Worm (Caenorhabditis elegans): Measurements from ENCODE around the gene pno-1.

DNA sequence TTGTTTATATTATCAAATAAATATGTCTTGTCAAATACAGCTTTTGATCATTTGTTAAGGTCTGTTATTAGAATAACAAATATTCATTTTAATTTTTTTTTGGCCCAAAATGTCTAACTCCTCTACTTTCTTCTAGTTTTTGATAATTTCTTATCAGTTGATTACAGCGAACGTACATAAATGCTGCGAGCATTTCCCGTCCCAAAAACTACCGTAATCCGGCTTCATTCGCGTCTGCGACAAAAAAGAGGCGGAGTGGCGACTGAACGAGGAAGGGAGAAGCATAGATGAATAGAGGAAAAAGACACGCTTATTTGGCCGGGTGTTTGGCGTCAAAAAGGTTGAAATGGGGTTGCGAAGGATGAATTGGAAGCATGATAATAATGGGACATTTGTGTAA lies 2.1 kb downstream of the pno-1 start:
- no peak for TF ChIP-seq cebp-1 (GFP tag; IDR thresholded peaks at IDR 0.05)
- TF ChIP-seq cebp-1 (tag; optimal IDR thresholded peaks at IDR 0.05) = peak; percentile 26
- no peak for TF ChIP-seq ztf-18 (tag; optimal IDR thresholded peaks at IDR 0.05)
- TF ChIP-seq B0336.3 (GFP tag; IDR thresholded peaks at IDR 0.05) = no peak
- no peak for TF ChIP-seq ceh-79 (tag; optimal IDR thresholded peaks at IDR 0.05)
- no peak for TF ChIP-seq B0019.2 (GFP tag; conservative IDR thresholded peaks at IDR 0.05)
- TF ChIP-seq K12H6.12 (tag; optimal IDR thresholded peaks at IDR 0.05) = no peak
- no peak for TF ChIP-seq dpl-1 (GFP tag; optimal IDR thresholded peaks at IDR 0.05)
- 0 out of 2 replicates have a peak, but pooled peaks have one; percentile 61 for TF ChIP-seq madf-3 (GFP tag; IDR thresholded peaks at IDR 0.05)
- no peak for TF ChIP-seq unc-62 (GFP tag; optimal IDR thresholded peaks at IDR 0.05)
- no peak for TF ChIP-seq ekl-4 (GFP tag; IDR thresholded peaks at IDR 0.05)
- TF ChIP-seq F37B4.10 (GFP tag; IDR thresholded peaks at IDR 0.05) = no peak
- no peak for TF ChIP-seq nhr-27 (tag; optimal IDR thresholded peaks at IDR 0.05)
- peak; percentile 61 to 69 for TF ChIP-seq let-607 (tag; optimal IDR thresholded peaks at IDR 0.05)

Data from whole organism, young adult.